Comparison of ENCODE assay signal across 4 worm cellular contexts in the genomic region with DNA sequence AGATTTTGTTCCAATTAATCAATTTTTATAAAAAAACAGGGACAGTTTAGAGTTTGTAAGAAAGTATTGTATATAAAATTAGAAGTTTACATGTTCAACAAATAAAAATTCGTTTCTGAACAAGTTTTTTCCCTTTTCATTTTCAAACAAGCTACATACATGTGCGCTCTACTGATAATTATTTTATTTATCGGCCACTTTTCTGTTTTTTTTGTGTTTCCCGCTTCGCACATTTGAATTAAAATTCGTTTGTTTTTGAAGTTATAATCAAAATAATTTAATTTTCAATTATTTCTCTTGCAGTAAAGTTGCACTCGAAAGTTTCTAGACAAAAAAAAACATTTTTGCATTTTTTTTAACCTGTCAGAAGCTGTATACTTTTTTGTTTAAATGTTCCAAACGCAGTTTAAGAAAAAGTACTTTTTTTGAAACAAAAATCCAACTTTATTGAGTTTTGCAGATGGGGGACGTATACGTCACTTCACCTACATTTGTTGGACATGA.
TF ChIP-seq lines count a peak whose summit lies in the region.

hira-1 (plus strand) TSS at position 454 of the 504 bp plus-strand sequence.

TF ChIP-seq in whole organism, L1 larva, 84 proteins besides CTCF, POLR2A, EP300 and RAD21 (continued from another document):
- TF ChIP-seq blmp-1 (tag; optimal IDR thresholded peaks at IDR 0.05; lab: Kevin White, UChicago) (peak; percentile 43), xbp-1 (tag; optimal IDR thresholded peaks at IDR 0.05; lab: Kevin White, UChicago) (no peak), lin-15B (tag; optimal IDR thresholded peaks at IDR 0.05; lab: Kevin White, UChicago) (peak; percentile 62), nhr-12 (tag; optimal IDR thresholded peaks at IDR 0.05; lab: Kevin White, UChicago) (no peak), mef-2 (tag; optimal IDR thresholded peaks at IDR 0.05; lab: Kevin White, UChicago) (no peak), sup-37 (GFP tag; optimal IDR thresholded peaks at IDR 0.05; lab: Kevin White, UChicago) (no peak), aha-1 (tag; optimal IDR thresholded peaks at IDR 0.05; lab: Kevin White, UChicago) (no peak), efl-3 (GFP tag; optimal IDR thresholded peaks at IDR 0.05; lab: Kevin White, UChicago) (no peak), lin-35 (GFP tag; optimal IDR thresholded peaks at IDR 0.05; lab: Kevin White, UChicago) (peak; percentile 76 to 82), ets-5 (GFP tag; IDR thresholded peaks at IDR 0.05; lab: Robert Waterston, UW) (no peak), C16A3.4 (tag; optimal IDR thresholded peaks at IDR 0.05; lab: Kevin White, UChicago) (peak; percentile 49), jun-1 (tag; optimal IDR thresholded peaks at IDR 0.05; lab: Kevin White, UChicago) (no peak), sptf-1 (tag; optimal IDR thresholded peaks at IDR 0.05; lab: Kevin White, UChicago) (no peak), fkh-8 (tag; optimal IDR thresholded peaks at IDR 0.05; lab: Kevin White, UChicago) (no peak), unc-30 (tag; optimal IDR thresholded peaks at IDR 0.05; lab: Kevin White, UChicago) (no peak), efl-1 (optimal IDR thresholded peaks at IDR 0.05; lab: Kevin White, UChicago) (peak; percentile 70 to 77), efl-1 (GFP tag; optimal IDR thresholded peaks at IDR 0.05 in 1 of 2; lab: Kevin White, UChicago) (peak; percentile 77 to 97), lin-13 (GFP tag; optimal IDR thresholded peaks at IDR 0.05; lab: Kevin White, UChicago) (no peak), pag-3 (tag; optimal IDR thresholded peaks at IDR 0.05; lab: Kevin White, UChicago; ENCODE audit: borderline replicate concordance, insufficient read depth) (no peak), lin-14 (GFP tag; optimal IDR thresholded peaks at IDR 0.05; lab: Kevin White, UChicago) (peak; percentile 21), ztf-4 (tag; optimal IDR thresholded peaks at IDR 0.05; lab: Kevin White, UChicago) (no peak), nhr-47 (tag; optimal IDR thresholded peaks at IDR 0.05; lab: Kevin White, UChicago) (no peak), pqm-1 (tag; optimal IDR thresholded peaks at IDR 0.05; lab: Kevin White, UChicago) (no peak), ces-1 (GFP tag; optimal IDR thresholded peaks at IDR 0.05; lab: Kevin White, UChicago) (no peak), elt-3 (tag; optimal IDR thresholded peaks at IDR 0.05; lab: Kevin White, UChicago) (no peak), zag-1 (tag; optimal IDR thresholded peaks at IDR 0.05; lab: Kevin White, UChicago) (no peak)

TF ChIP-seq in whole organism, L2 larva, 48 proteins besides CTCF, POLR2A, EP300 and RAD21 (continued from another document):
- no peak for TF ChIP-seq nhr-25 (tag; optimal IDR thresholded peaks at IDR 0.05; lab: Kevin White, UChicago)
- no peak for TF ChIP-seq nhr-10 (tag; optimal IDR thresholded peaks at IDR 0.05; lab: Kevin White, UChicago)
- peak in 1 of 2 experiments; percentile 56 for TF ChIP-seq lsy-2 (tag; optimal IDR thresholded peaks at IDR 0.05; lab: Kevin White, UChicago)
- TF ChIP-seq unc-62 (GFP tag; optimal IDR thresholded peaks at IDR 0.05; lab: Kevin White, UChicago): no peak
- no peak for TF ChIP-seq nhr-129 (tag; optimal IDR thresholded peaks at IDR 0.05; lab: Kevin White, UChicago)
- TF ChIP-seq C34F6.9 (tag; optimal IDR thresholded peaks at IDR 0.05; lab: Kevin White, UChicago): peak; percentile 78
- TF ChIP-seq crh-2 (tag; optimal IDR thresholded peaks at IDR 0.05; lab: Kevin White, UChicago): peak; percentile 38
- no peak for TF ChIP-seq ztf-11 (tag; optimal IDR thresholded peaks at IDR 0.05; lab: Kevin White, UChicago)
- TF ChIP-seq skn-1 (tag; optimal IDR thresholded peaks at IDR 0.05; lab: Kevin White, UChicago): no peak
- no peak for TF ChIP-seq mab-5 (tag; optimal IDR thresholded peaks at IDR 0.05; lab: Kevin White, UChicago)
- TF ChIP-seq Y55F3AM.14 (GFP tag; optimal IDR thresholded peaks at IDR 0.05; lab: Kevin White, UChicago): no peak
- TF ChIP-seq gmeb-1 (tag; optimal IDR thresholded peaks at IDR 0.05; lab: Kevin White, UChicago): peak; percentile 47
- TF ChIP-seq fos-1 (tag; optimal IDR thresholded peaks at IDR 0.05; lab: Kevin White, UChicago): no peak
- TF ChIP-seq zag-1 (tag; optimal IDR thresholded peaks at IDR 0.05; lab: Kevin White, UChicago): no peak
- no peak for TF ChIP-seq nhr-21 (tag; optimal IDR thresholded peaks at IDR 0.05; lab: Kevin White, UChicago)
- TF ChIP-seq ceh-16 (tag; optimal IDR thresholded peaks at IDR 0.05; lab: Kevin White, UChicago): no peak
- TF ChIP-seq unc-39 (tag; optimal IDR thresholded peaks at IDR 0.05; lab: Kevin White, UChicago): no peak
- TF ChIP-seq unc-55 (GFP tag; optimal IDR thresholded peaks at IDR 0.05; lab: Kevin White, UChicago): peak; percentile 70
- TF ChIP-seq nhr-237 (tag; optimal IDR thresholded peaks at IDR 0.05; lab: Kevin White, UChicago): no peak
- no peak for TF ChIP-seq elt-3 (tag; optimal IDR thresholded peaks at IDR 0.05; lab: Kevin White, UChicago)
- no peak for TF ChIP-seq ama-1 (optimal IDR thresholded peaks at IDR 0.05; lab: Kevin White, UChicago)

TF ChIP-seq in whole organism, L3 larva, 47 proteins besides CTCF, POLR2A, EP300 and RAD21 (continued from another document):
- TF ChIP-seq snpc-4 (tag; optimal IDR thresholded peaks at IDR 0.05; lab: Kevin White, UChicago) (peak; percentile 31), lin-15B (tag; optimal IDR thresholded peaks at IDR 0.05; lab: Kevin White, UChicago) (peak; percentile 83), nfya-1 (tag; optimal IDR thresholded peaks at IDR 0.05; lab: Kevin White, UChicago; ENCODE audit: insufficient read depth) (peak; percentile 0), ZK546.5 (tag; optimal IDR thresholded peaks at IDR 0.05; lab: Kevin White, UChicago) (no peak), elt-2 (tag; optimal IDR thresholded peaks at IDR 0.05; lab: Kevin White, UChicago) (peak; percentile 9)

TF ChIP-seq in whole organism, L4 larva, 104 proteins besides CTCF, POLR2A, EP300 and RAD21 (continued from another document):
- TF ChIP-seq aly-2 (tag; optimal IDR thresholded peaks at IDR 0.05; lab: Kevin White, UChicago) (no peak), nhr-237 (tag; optimal IDR thresholded peaks at IDR 0.05; lab: Kevin White, UChicago) (no peak), mep-1 (tag; optimal IDR thresholded peaks at IDR 0.05; lab: Kevin White, UChicago) (peak; percentile 28), ZK546.5 (tag; optimal IDR thresholded peaks at IDR 0.05; lab: Kevin White, UChicago) (no peak), dve-1 (tag; optimal IDR thresholded peaks at IDR 0.05; lab: Kevin White, UChicago; ENCODE audit: insufficient read depth) (peak; percentile 33), nhr-25 (tag; optimal IDR thresholded peaks at IDR 0.05; lab: Kevin White, UChicago; ENCODE audit: borderline replicate concordance, insufficient read depth) (no peak), ces-1 (GFP tag; optimal IDR thresholded peaks at IDR 0.05; lab: Kevin White, UChicago) (peak; percentile 6), dpl-1 (GFP tag; optimal IDR thresholded peaks at IDR 0.05; lab: Kevin White, UChicago) (peak; percentile 77), lsy-2 (tag; optimal IDR thresholded peaks at IDR 0.05; lab: Kevin White, UChicago) (peak in 1 of 2 experiments; percentile 65), mes-2 (tag; optimal IDR thresholded peaks at IDR 0.05; lab: Kevin White, UChicago; ENCODE audit: poor library complexity, severe bottlenecking) (peak; percentile 63)
